Fruit fly (Drosophila melanogaster) whole organism, embryonic: ENCODE results near the gene CG10730.

Experiments used
- Blimp-1 ChIP-seq: fragments of 200-800 bp; sonication (Bioruptor generic); optimal IDR thresholded peaks from 3 replicates; lab custom pipeline; 2018; ENCODE audit warnings: missing biosample characterization, missing genetic modification characterization, mild to moderate bottlenecking, moderate library complexity, missing genetic modification reagents
- CG13296 ChIP-seq: fragments of 200-800 bp; sonication (Bioruptor generic); optimal IDR thresholded peaks from 3 replicates; lab custom pipeline; 2018; ENCODE audit warnings: missing biosample characterization, mild to moderate bottlenecking, missing genetic modification characterization
- CG13894 ChIP-seq: fragments of 200-800 bp; sonication (Bioruptor generic); optimal IDR thresholded peaks from 3 replicates; lab custom pipeline; 2018; ENCODE audit warnings: missing biosample characterization, mild to moderate bottlenecking, missing genetic modification characterization, moderate library complexity
- CG14860 ChIP-seq: fragments of 200-800 bp; sonication (Bioruptor generic); IDR thresholded peaks from 3 replicates; pipeline ENCODE4 v1.3.6; 2022; ENCODE audit warnings: missing biosample characterization, missing genetic modification characterization; ENCODE audit not compliant: partially characterized antibody
- CG18599 ChIP-seq: fragments of 200-800 bp; sonication (Bioruptor generic); optimal IDR thresholded peaks from 3 replicates; lab custom pipeline; 2017; ENCODE audit warnings: missing biosample characterization, missing genetic modification characterization, mild to moderate bottlenecking, moderate library complexity, missing genetic modification reagents
- CG2120 ChIP-seq: fragments of 200-800 bp; sonication (Bioruptor generic); optimal IDR thresholded peaks from 3 replicates; lab custom pipeline; 2016; ENCODE audit warnings: missing biosample characterization, missing genetic modification characterization
- CG31388 ChIP-seq: fragments of 200-800 bp; sonication (Bioruptor generic); optimal IDR thresholded peaks from 2 replicates; lab custom pipeline; 2016; ENCODE audit warnings: missing biosample characterization, missing genetic modification characterization
- CG33557 ChIP-seq: fragments of 200-800 bp; sonication (Bioruptor generic); optimal IDR thresholded peaks from 2 replicates; lab custom pipeline; 2019; ENCODE audit warnings: missing biosample characterization, mild to moderate bottlenecking, missing genetic modification characterization, moderate library complexity
- CG34376 ChIP-seq: fragments of 200-800 bp; sonication (Bioruptor generic); optimal IDR thresholded peaks from 2 replicates; lab custom pipeline; 2018; ENCODE audit warnings: missing biosample characterization, mild to moderate bottlenecking, missing genetic modification characterization
- CG4707 ChIP-seq: fragments of 200-800 bp; sonication (Bioruptor generic); optimal IDR thresholded peaks from 2 replicates; lab custom pipeline; 2018; ENCODE audit warnings: missing biosample characterization, mild to moderate bottlenecking, missing genetic modification characterization, moderate library complexity
- CG5180 ChIP-seq: fragments of 200-800 bp; sonication (Bioruptor generic); optimal IDR thresholded peaks from 3 replicates; lab custom pipeline; 2017; ENCODE audit warnings: missing biosample characterization, missing genetic modification characterization, mild to moderate bottlenecking, moderate library complexity, missing genetic modification reagents
- CG7745 ChIP-seq: fragments of 200-800 bp; sonication (Bioruptor generic); optimal IDR thresholded peaks from 2 replicates; lab custom pipeline; 2018; ENCODE audit warnings: missing biosample characterization, mild to moderate bottlenecking, missing genetic modification characterization, moderate library complexity
- CG8478 ChIP-seq: fragments of >200 bp; optimal IDR thresholded peaks from 2 replicates; lab custom pipeline; 2018
- CkIIα-i1 ChIP-seq: fragments of 200-800 bp; sonication (Bioruptor generic); IDR thresholded peaks from 2 replicates; pipeline ENCODE4 v1.3.6; 2022; ENCODE audit warnings: missing biosample characterization, missing genetic modification characterization
- D ChIP-seq, 2 experiments: fragments of 200-800 bp in 1 of 2; fragments of >200 bp in 1 of 2; sonication (Bioruptor generic) in 1 of 2; optimal IDR thresholded peaks; 2 replicates in 1 of 2; 3 replicates in 1 of 2; lab custom pipeline; 2017; ENCODE audit warnings: mild to moderate bottlenecking in 1 of 2, missing biosample characterization in 1 of 2, missing genetic modification characterization in 1 of 2, missing genetic modification reagents in 1 of 2
- D19A ChIP-seq: fragments of 200-800 bp; optimal IDR thresholded peaks from 3 replicates; lab custom pipeline; 2019; ENCODE audit warnings: missing biosample characterization, mild to moderate bottlenecking, missing genetic modification characterization, moderate library complexity
- Deaf1 ChIP-seq: fragments of 200-800 bp; optimal IDR thresholded peaks from 3 replicates; lab custom pipeline; 2019; ENCODE audit warnings: missing biosample characterization, mild to moderate bottlenecking, missing genetic modification characterization, moderate library complexity
- GATAe ChIP-seq: fragments of 200-800 bp; sonication (Bioruptor generic); conservative IDR thresholded peaks from 2 replicates; pipeline ENCODE4 v1.3.6; 2022; ENCODE audit warnings: missing biosample characterization, missing genetic modification characterization
- Gug ChIP-seq: fragments of 200-800 bp; sonication (Bioruptor generic); IDR thresholded peaks from 4 replicates; pipeline ENCODE4 v1.3.6; 2022; ENCODE audit warnings: missing biosample characterization, missing genetic modification characterization
- HmgD ChIP-seq: fragments of 200-800 bp; sonication (Bioruptor generic); optimal IDR thresholded peaks from 3 replicates; lab custom pipeline; 2016; ENCODE audit warnings: missing biosample characterization, missing genetic modification characterization
- Hr51 ChIP-seq, 2 experiments: fragments of 200-800 bp; sonication (Bioruptor generic); optimal IDR thresholded peaks; 2 replicates in 1 of 2; 3 replicates in 1 of 2; lab custom pipeline; 2016 to 2018; ENCODE audit warnings: missing biosample characterization in 2 of 2, missing genetic modification characterization in 2 of 2, mild to moderate bottlenecking in 1 of 2, moderate library complexity in 1 of 2
- Hr78 ChIP-seq, 2 experiments: fragments of 200-800 bp in 1 of 2; fragments of >200 bp in 1 of 2; sonication (Bioruptor generic) in 1 of 2; optimal IDR thresholded peaks; 2 replicates each; lab custom pipeline; 2017 to 2019; ENCODE audit warnings: missing biosample characterization in 2 of 2, missing genetic modification characterization in 2 of 2, mild to moderate bottlenecking in 1 of 2, moderate library complexity in 1 of 2
- Med ChIP-seq: fragments of 200-800 bp; sonication (Bioruptor generic); peaks from one replicate; lab custom pipeline; 2016; ENCODE audit warnings: missing biosample characterization, missing genetic modification characterization, mild to moderate bottlenecking, inconsistent platforms, moderate library complexity
- Nf-YC ChIP-seq: fragments of 200-800 bp; optimal IDR thresholded peaks from 3 replicates; lab custom pipeline; 2019; ENCODE audit warnings: missing biosample characterization, mild to moderate bottlenecking, missing genetic modification characterization, moderate library complexity
- Pdp1 ChIP-seq, 2 experiments: fragments of 200-800 bp; sonication (Bioruptor generic); optimal IDR thresholded peaks; 3 replicates each; lab custom pipeline; 2016; ENCODE audit warnings: missing biosample characterization in 2 of 2, missing genetic modification characterization in 2 of 2, mild to moderate bottlenecking in 1 of 2, moderate library complexity in 1 of 2
- Sox100B ChIP-seq: fragments of 200-800 bp; sonication (Bioruptor generic); optimal IDR thresholded peaks from 3 replicates; lab custom pipeline; 2018; ENCODE audit warnings: missing biosample characterization, mild to moderate bottlenecking, missing genetic modification characterization
- Vsx1 ChIP-seq: fragments of 200-800 bp; sonication (Bioruptor generic); optimal IDR thresholded peaks from 2 replicates; lab custom pipeline; 2017; ENCODE audit warnings: missing biosample characterization, mild to moderate bottlenecking, missing genetic modification characterization, missing genetic modification reagents
- chinmo ChIP-seq: fragments of 200-800 bp; sonication (Bioruptor generic); IDR thresholded peaks from 4 replicates; pipeline ENCODE4 v1.3.6; 2022; ENCODE audit warnings: missing biosample characterization, missing genetic modification characterization; ENCODE audit not compliant: partially characterized antibody
- ci ChIP-seq: fragments of 200-800 bp; sonication (Bioruptor generic); IDR thresholded peaks from 3 replicates; pipeline ENCODE4 v1.3.6; 2022; ENCODE audit warnings: missing biosample characterization, missing genetic modification characterization
- dmrt11E ChIP-seq: fragments of 200-800 bp; sonication (Bioruptor generic); optimal IDR thresholded peaks from 3 replicates; lab custom pipeline; 2018; ENCODE audit warnings: missing biosample characterization, mild to moderate bottlenecking, missing genetic modification characterization, moderate library complexity
- exex ChIP-seq: fragments of 200-800 bp; sonication (Bioruptor generic); optimal IDR thresholded peaks from 4 replicates; lab custom pipeline; 2018; ENCODE audit warnings: missing biosample characterization, mild to moderate bottlenecking, missing genetic modification characterization, moderate library complexity
- fd64A ChIP-seq: fragments of 200-800 bp; sonication (Bioruptor generic); optimal IDR thresholded peaks from 3 replicates; lab custom pipeline; 2018; ENCODE audit warnings: missing biosample characterization, mild to moderate bottlenecking, missing genetic modification characterization
- grn ChIP-seq: fragments of 200-800 bp; sonication (Bioruptor generic); optimal IDR thresholded peaks from 3 replicates; lab custom pipeline; 2017; ENCODE audit warnings: missing biosample characterization, missing genetic modification characterization
- lab ChIP-seq: fragments of 200-800 bp; sonication (Bioruptor generic); optimal IDR thresholded peaks from 3 replicates; lab custom pipeline; 2017; ENCODE audit warnings: missing biosample characterization, missing genetic modification characterization, mild to moderate bottlenecking, moderate library complexity, missing genetic modification reagents
- mirr ChIP-seq: fragments of 200-800 bp; sonication (Bioruptor generic); optimal IDR thresholded peaks from 3 replicates; lab custom pipeline; 2018; ENCODE audit warnings: missing biosample characterization, mild to moderate bottlenecking, missing genetic modification characterization
- onecut ChIP-seq: fragments of 200-800 bp; sonication (Bioruptor generic); IDR thresholded peaks from 2 replicates; pipeline ENCODE4 v1.3.6; 2022; ENCODE audit warnings: missing biosample characterization, missing genetic modification characterization
- pan ChIP-seq, 4 experiments: fragments of >200 bp in 3 of 4; fragments of 200-800 bp in 1 of 4; sonication (Bioruptor generic) in 1 of 4; optimal IDR thresholded peaks in 3 of 4; IDR thresholded peaks in 1 of 4; 2 replicates each; pipeline versions ENCODE4 v1.3.6 to Lab custom; 2017 to 2022; ENCODE audit warnings: missing biosample characterization in 2 of 4, missing genetic modification characterization in 2 of 4, mixed read lengths in 1 of 4
- pros ChIP-seq: fragments of 200-800 bp; sonication (Bioruptor generic); optimal IDR thresholded peaks from 3 replicates; lab custom pipeline; 2019; ENCODE audit warnings: missing biosample characterization, mild to moderate bottlenecking, missing genetic modification characterization, moderate library complexity
- run ChIP-seq: fragments of 200-800 bp; sonication (Bioruptor generic); optimal IDR thresholded peaks from 3 replicates; lab custom pipeline; 2018; ENCODE audit warnings: missing biosample characterization, mild to moderate bottlenecking, missing genetic modification characterization
- salm ChIP-seq: fragments of 200-800 bp; sonication (Bioruptor generic); optimal IDR thresholded peaks from 2 replicates; lab custom pipeline; 2018; ENCODE audit warnings: missing biosample characterization, mild to moderate bottlenecking, missing genetic modification characterization
- sd ChIP-seq: fragments of 200-800 bp; sonication (Bioruptor generic); optimal IDR thresholded peaks from 3 replicates; lab custom pipeline; 2018; ENCODE audit warnings: missing biosample characterization, mild to moderate bottlenecking, missing genetic modification characterization, moderate library complexity
- sens ChIP-seq: fragments of 200-800 bp; sonication (Bioruptor generic); peaks from one replicate; lab custom pipeline; 2016; ENCODE audit warnings: missing biosample characterization, missing genetic modification characterization
- sug ChIP-seq: fragments of 200-800 bp; optimal IDR thresholded peaks from 2 replicates; lab custom pipeline; 2019; ENCODE audit warnings: missing biosample characterization, mild to moderate bottlenecking, missing genetic modification characterization, moderate library complexity
- tll ChIP-seq, 2 experiments: fragments of 200-800 bp in 1 of 2; fragments of >200 bp in 1 of 2; sonication (Bioruptor generic) in 1 of 2; optimal IDR thresholded peaks; 2 replicates each; lab custom pipeline; 2017 to 2019; ENCODE audit warnings: missing biosample characterization in 2 of 2, missing genetic modification characterization in 2 of 2, mild to moderate bottlenecking in 1 of 2, moderate library complexity in 1 of 2
- vnd ChIP-seq: fragments of 200-800 bp; sonication (Bioruptor generic); IDR thresholded peaks from 3 replicates; pipeline ENCODE4 v1.3.6; 2022; ENCODE audit warnings: missing biosample characterization, missing genetic modification characterization; ENCODE audit not compliant: partially characterized antibody

Gene CG10730

DNA sequence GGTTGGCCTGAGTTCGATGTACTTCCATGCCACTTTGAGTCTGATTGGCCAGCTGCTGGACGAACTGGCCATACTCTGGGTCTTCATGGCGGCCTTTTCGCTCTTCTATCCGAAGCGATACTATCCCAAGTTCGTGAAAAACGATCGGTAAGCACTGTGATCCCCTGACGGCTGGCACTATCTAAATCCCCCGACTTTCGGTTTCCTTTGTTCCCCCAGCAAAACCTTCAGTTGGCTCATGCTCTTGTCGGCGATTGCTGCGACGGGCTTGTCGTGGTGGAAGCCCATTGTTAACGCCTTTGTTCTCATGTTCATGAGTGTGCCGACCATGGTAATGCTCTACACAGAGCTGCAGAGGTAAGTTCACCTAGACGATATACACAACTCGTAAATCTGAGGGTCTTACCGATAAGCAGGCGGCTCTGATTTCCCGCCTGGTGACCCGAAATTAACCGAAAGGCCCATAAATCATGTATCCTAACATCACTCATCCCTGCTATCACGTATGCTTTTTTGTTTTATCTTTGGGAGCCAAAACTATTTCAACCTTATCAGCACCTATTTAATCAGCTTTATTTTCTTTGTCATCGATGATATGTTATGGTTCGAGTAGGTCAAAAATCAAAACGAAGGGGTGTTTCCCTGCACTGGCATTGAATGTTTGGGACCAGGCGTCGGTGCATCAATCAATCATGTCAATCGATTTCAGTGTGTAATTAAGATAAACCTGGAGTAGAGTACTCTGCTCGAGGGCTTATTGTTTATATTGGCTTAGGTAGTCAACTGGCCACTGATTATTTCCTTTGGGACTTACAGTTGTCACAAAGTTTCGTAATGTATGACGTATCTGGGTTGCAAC lies 2.6 kb downstream of the CG10730 start:
- TF ChIP-seq Hr78 (GFP tag; optimal IDR thresholded peaks at IDR 0.05; lab: Kevin White, UChicago) (peak in 1 of 2 experiments; percentile 93), CG34376 (GFP tag; lab: Kevin White, UChicago) (peak; percentile 70), sug (tag; lab: Kevin White, UChicago) (peak; percentile 36), CkIIα-i1 (GFP tag; lab: Robert Waterston, UW) (no peak), Gug (GFP tag; lab: Robert Waterston, UW) (no peak), CG14860 (no peak), Vsx1 (GFP tag; lab: Kevin White, UChicago) (peak; percentile 68), ci (GFP tag; lab: Robert Waterston, UW) (0 out of 3 replicates have a peak, but pooled peaks have one; percentile 35), CG13894 (tag; lab: Kevin White, UChicago) (peak; percentile 50), D (optimal IDR thresholded peaks at IDR 0.05; lab: Kevin White, UChicago) (peak; percentile 25), D (GFP tag; optimal IDR thresholded peaks at IDR 0.05; lab: Kevin White, UChicago) (no peak), Sox100B (GFP tag; lab: Kevin White, UChicago) (peak; percentile 7), CG7745 (peak; percentile 49), Pdp1 (GFP tag; optimal IDR thresholded peaks at IDR 0.05; lab: Kevin White, UChicago) (peak in 1 of 2 experiments; percentile 45), CG5180 (GFP tag; lab: Kevin White, UChicago) (peak; percentile 36), GATAe (0 out of 2 replicates have a peak, but pooled peaks have one; percentile 19), fd64A (GFP tag; lab: Kevin White, UChicago) (peak; percentile 12), CG4707 (GFP tag; lab: Kevin White, UChicago) (no peak), Nf-YC (tag; lab: Kevin White, UChicago) (peak; percentile 48), sd (tag; lab: Kevin White, UChicago) (peak; percentile 33), mirr (peak; percentile 40), tll (GFP tag; optimal IDR thresholded peaks at IDR 0.05; lab: Kevin White, UChicago) (peak in 1 of 2 experiments; percentile 46), HmgD (GFP tag; lab: Kevin White, UChicago) (no peak), run (tag; lab: Kevin White, UChicago) (no peak), CG13296 (GFP tag; lab: Kevin White, UChicago) (peak; percentile 21), Hr51 (GFP tag; optimal IDR thresholded peaks at IDR 0.05; lab: Kevin White, UChicago) (no peak), Blimp-1 (GFP tag; lab: Kevin White, UChicago) (peak; percentile 13), dmrt11E (tag; lab: Kevin White, UChicago) (peak; percentile 6), pros (GFP tag; lab: Kevin White, UChicago) (peak; percentile 41), salm (tag; lab: Kevin White, UChicago) (peak; percentile 42), lab (peak; percentile 86), grn (GFP tag; lab: Kevin White, UChicago) (peak; percentile 95), CG31388 (GFP tag; lab: Kevin White, UChicago) (no peak), pan (optimal IDR thresholded peaks at IDR 0.05; lab: Kevin White, UChicago) (no peak), pan (GFP tag; optimal IDR thresholded peaks at IDR 0.05 in 1 of 2, IDR thresholded peaks at IDR 0.05 in 1 of 2) (peak in 1 of 2 experiments; percentile 33), CG8478 (lab: Kevin White, UChicago) (peak; percentile 2), D19A (peak; percentile 83), onecut (GFP tag; lab: Robert Waterston, UW) (0 out of 2 replicates have a peak, but pooled peaks have one; percentile 6), CG18599 (GFP tag; lab: Kevin White, UChicago) (peak; percentile 19), Deaf1 (tag; lab: Kevin White, UChicago) (peak; percentile 68), CG2120 (GFP tag; lab: Kevin White, UChicago) (no peak), sens (GFP tag; lab: Kevin White, UChicago) (peak; percentile 75), chinmo (GFP tag; lab: Robert Waterston, UW) (0 out of 4 replicates have a peak, but pooled peaks have one; percentile 39), CG33557 (GFP tag; lab: Kevin White, UChicago) (peak; percentile 32), vnd (peak; percentile 47; the same call in 1 of the 3 replicates), exex (tag; lab: Kevin White, UChicago) (peak; percentile 74), Med (peak; percentile 5)
